Fruit fly (Drosophila melanogaster) whole organism, embryonic: Measurements from ENCODE around the gene CG44303.
A peak's percentile ranks its signal among the peaks of the same experiment; 100 is the strongest.

Experiments used
- CG12104 ChIP-seq: fragments of 200-800 bp; sonication (Bioruptor generic); optimal IDR thresholded peaks from 3 replicates; lab custom pipeline; 2016; ENCODE audit warnings: missing biosample characterization, missing genetic modification characterization
- CG15073 ChIP-seq: fragments of 200-800 bp; sonication (Bioruptor generic); optimal IDR thresholded peaks from 2 replicates; lab custom pipeline; 2016; ENCODE audit warnings: missing biosample characterization, missing genetic modification characterization
- CG1602 ChIP-seq: fragments of 200-800 bp; sonication (Bioruptor generic); optimal IDR thresholded peaks from 3 replicates; lab custom pipeline; 2016; ENCODE audit warnings: missing biosample characterization, missing genetic modification characterization
- CG2129 ChIP-seq: fragments of 200-800 bp; sonication (Bioruptor generic); IDR thresholded peaks from 2 replicates; pipeline ENCODE4 v1.3.6; 2022; ENCODE audit warnings: missing biosample characterization, missing genetic modification characterization; ENCODE audit not compliant: partially characterized antibody
- CG3726 ChIP-seq: fragments of 200-800 bp; sonication (Bioruptor generic); IDR thresholded peaks from 3 replicates; pipeline ENCODE4, ENCODE4 v1.3.6; 2022; ENCODE audit warnings: missing biosample characterization, missing genetic modification characterization
- CG4328 ChIP-seq: fragments of 200-800 bp; sonication (Bioruptor generic); optimal IDR thresholded peaks from 3 replicates; lab custom pipeline; 2017; ENCODE audit warnings: missing biosample characterization, missing genetic modification reagents, missing genetic modification characterization
- Hand ChIP-seq: fragments of 200-800 bp; sonication (Bioruptor generic); optimal IDR thresholded peaks from 2 replicates; lab custom pipeline; 2017; ENCODE audit warnings: mild to moderate bottlenecking, missing biosample characterization, missing genetic modification reagents, missing genetic modification characterization

- TF ChIP-seq CG15073: no peak
- peak; percentile 64 for TF ChIP-seq CG4328 (GFP tag; lab: Kevin White, UChicago)
- TF ChIP-seq CG12104: no peak
- no peak for TF ChIP-seq CG1602
- TF ChIP-seq CG3726 (GFP tag; lab: Robert Waterston, UW): no peak
- peak; percentile 71 for TF ChIP-seq Hand
- no peak for TF ChIP-seq CG2129 (GFP tag; lab: Robert Waterston, UW)
Measured at dm6 chrX:6656626-6657558, 30.3 kb downstream of the CG44303 start.
